Worm (Caenorhabditis elegans) whole organism, mixed stage, embryonic: Measurements from ENCODE around the gene sir-2.2.
A peak's percentile ranks its signal among the peaks of the same experiment; 100 is the strongest.

Experiments used
- M03D4.4 ChIP-seq: sonication (generic microtip); optimal IDR thresholded peaks from 2 replicates; lab custom pipeline; 2017; ENCODE audit warnings: mild to moderate bottlenecking, missing genetic modification characterization, missing compliant biosample characterization
- bed-3 ChIP-seq: fragments of 200-800 bp; sonication (Bioruptor generic); optimal IDR thresholded peaks from 3 replicates; lab custom pipeline; 2018; ENCODE audit warnings: mild to moderate bottlenecking, missing genetic modification characterization, moderate library complexity, missing compliant biosample characterization
- blmp-1 ChIP-seq: fragments of 150-350 bp; optimal IDR thresholded peaks from 2 replicates; lab custom pipeline; 2014; ENCODE audit warnings: missing biosample characterization, missing genetic modification characterization
- ceh-39 ChIP-seq: fragments of 150-350 bp; optimal IDR thresholded peaks from 2 replicates; lab custom pipeline; 2014; ENCODE audit warnings: missing biosample characterization, missing genetic modification characterization
- ceh-43 ChIP-seq: fragments of 200-800 bp; sonication (Bioruptor generic); optimal IDR thresholded peaks from 2 replicates; lab custom pipeline; 2018; ENCODE audit warnings: mild to moderate bottlenecking, missing genetic modification characterization, moderate library complexity, missing compliant biosample characterization
- ceh-83 ChIP-seq: fragments of 200-800 bp; sonication (Bioruptor generic); optimal IDR thresholded peaks from 2 replicates; lab custom pipeline; 2018; ENCODE audit warnings: mild to moderate bottlenecking, missing genetic modification characterization, missing compliant biosample characterization
- ces-1 ChIP-seq: fragments of 150-350 bp; optimal IDR thresholded peaks from 2 replicates; lab custom pipeline; 2014; ENCODE audit warnings: missing biosample characterization, missing genetic modification reagents, missing genetic modification characterization
- cnd-1 ChIP-seq: fragments of 200-800 bp; sonication (Bioruptor generic); optimal IDR thresholded peaks from 2 replicates; lab custom pipeline; 2018; ENCODE audit warnings: mild to moderate bottlenecking, missing genetic modification characterization, missing compliant biosample characterization
- drap-1 ChIP-seq: fragments of 200-800 bp; sonication (Bioruptor generic); optimal IDR thresholded peaks from 3 replicates; lab custom pipeline; 2018; ENCODE audit warnings: mild to moderate bottlenecking, missing genetic modification characterization, missing compliant biosample characterization
- elt-1 ChIP-seq: sonication (generic microtip); optimal IDR thresholded peaks from 2 replicates; lab custom pipeline; 2017; ENCODE audit warnings: missing genetic modification characterization, mild to moderate bottlenecking, missing compliant biosample characterization, antibody characterized with exemption, moderate library complexity, borderline replicate concordance; ENCODE audit not compliant: insufficient read depth
- elt-3 ChIP-seq: fragments of 150-350 bp; optimal IDR thresholded peaks from 2 replicates; lab custom pipeline; 2014; ENCODE audit warnings: missing biosample characterization, missing genetic modification characterization
- flh-1 ChIP-seq: fragments of 200-800 bp; sonication (Bioruptor generic); optimal IDR thresholded peaks from 2 replicates; lab custom pipeline; 2018; ENCODE audit warnings: mild to moderate bottlenecking, missing genetic modification characterization, moderate library complexity, missing compliant biosample characterization
- ham-2 ChIP-seq: fragments of 200-800 bp; sonication (Bioruptor generic); optimal IDR thresholded peaks from 2 replicates; lab custom pipeline; 2018; ENCODE audit warnings: mild to moderate bottlenecking, missing genetic modification characterization, missing compliant biosample characterization
- hlh-1 ChIP-seq: fragments of 150-350 bp; optimal IDR thresholded peaks from 2 replicates; lab custom pipeline; 2014; ENCODE audit warnings: missing biosample characterization, missing genetic modification reagents, missing genetic modification characterization
- lin-13 ChIP-seq: fragments of 150-350 bp; optimal IDR thresholded peaks from 2 replicates; lab custom pipeline; 2014; ENCODE audit warnings: missing biosample characterization, missing genetic modification characterization
- lin-32 ChIP-seq: fragments of 200-800 bp; sonication (Bioruptor generic); optimal IDR thresholded peaks from 2 replicates; lab custom pipeline; 2018; ENCODE audit warnings: mild to moderate bottlenecking, missing genetic modification characterization, missing compliant biosample characterization
- lsy-2 ChIP-seq: fragments of 150-350 bp; optimal IDR thresholded peaks from 2 replicates; lab custom pipeline; 2014; ENCODE audit warnings: missing biosample characterization, missing genetic modification characterization
- mab-5 ChIP-seq: fragments of 150-350 bp; optimal IDR thresholded peaks from 2 replicates; lab custom pipeline; 2014; ENCODE audit warnings: missing biosample characterization, missing genetic modification characterization
- mep-1 ChIP-seq: fragments of 150-350 bp; optimal IDR thresholded peaks from 2 replicates; lab custom pipeline; 2017; ENCODE audit warnings: missing biosample characterization, missing genetic modification reagents, missing genetic modification characterization, inconsistent platforms
- mls-2 ChIP-seq: sonication (generic microtip); optimal IDR thresholded peaks from 2 replicates; lab custom pipeline; 2016; ENCODE audit warnings: mild to moderate bottlenecking, missing genetic modification characterization, moderate library complexity, missing compliant biosample characterization
- nhr-12 ChIP-seq: fragments of 150-350 bp; optimal IDR thresholded peaks from 2 replicates; lab custom pipeline; 2014; ENCODE audit warnings: missing biosample characterization, missing genetic modification characterization
- nhr-2 ChIP-seq: fragments of 150-350 bp; optimal IDR thresholded peaks from 2 replicates; lab custom pipeline; 2014; ENCODE audit warnings: missing biosample characterization, missing genetic modification characterization
- nhr-237 ChIP-seq: fragments of 150-350 bp; optimal IDR thresholded peaks from 2 replicates; lab custom pipeline; 2014; ENCODE audit warnings: missing biosample characterization, missing genetic modification characterization
- nhr-28 ChIP-seq: fragments of 150-350 bp; optimal IDR thresholded peaks from 2 replicates; lab custom pipeline; 2014; ENCODE audit warnings: missing biosample characterization, missing genetic modification characterization
- nhr-76 ChIP-seq: sonication (generic microtip); optimal IDR thresholded peaks from 2 replicates; lab custom pipeline; 2017; ENCODE audit warnings: missing biosample characterization, missing genetic modification characterization
- pha-4 ChIP-seq: fragments of 150-350 bp; optimal IDR thresholded peaks from 2 replicates; lab custom pipeline; 2018; ENCODE audit warnings: missing biosample characterization, missing genetic modification reagents, missing genetic modification characterization
- sem-2 ChIP-seq: fragments of 200-800 bp; sonication (Bioruptor generic); optimal IDR thresholded peaks from 2 replicates; lab custom pipeline; 2018; ENCODE audit warnings: mild to moderate bottlenecking, missing genetic modification characterization, missing compliant biosample characterization
- snpc-4 ChIP-seq: fragments of 150-350 bp; optimal IDR thresholded peaks from 2 replicates; lab custom pipeline; 2014; ENCODE audit warnings: missing biosample characterization, missing genetic modification characterization
- sptf-1 ChIP-seq: sonication (generic microtip); optimal IDR thresholded peaks from 2 replicates; lab custom pipeline; 2017; ENCODE audit warnings: mild to moderate bottlenecking, missing genetic modification characterization, moderate library complexity, missing compliant biosample characterization
- tbx-8 ChIP-seq: fragments of 200-800 bp; sonication (Bioruptor generic); optimal IDR thresholded peaks from 2 replicates; lab custom pipeline; 2018; ENCODE audit warnings: mild to moderate bottlenecking, missing genetic modification characterization, moderate library complexity, missing compliant biosample characterization
- unc-120 ChIP-seq: sonication (generic microtip); optimal IDR thresholded peaks from 2 replicates; lab custom pipeline; 2017; ENCODE audit warnings: missing genetic modification characterization, missing compliant biosample characterization; ENCODE audit not compliant: poor library complexity, severe bottlenecking
- unc-39 ChIP-seq: fragments of 150-350 bp; optimal IDR thresholded peaks from 2 replicates; lab custom pipeline; 2014; ENCODE audit warnings: missing biosample characterization, missing genetic modification characterization
- unc-62 ChIP-seq: fragments of 150-350 bp; optimal IDR thresholded peaks from 2 replicates; lab custom pipeline; 2014; ENCODE audit warnings: missing biosample characterization, missing genetic modification reagents, missing genetic modification characterization
- zip-8 ChIP-seq: fragments of 150-350 bp; optimal IDR thresholded peaks from 2 replicates; lab custom pipeline; 2014; ENCODE audit warnings: missing biosample characterization, missing genetic modification characterization
- ztf-11 ChIP-seq: fragments of 150-350 bp; optimal IDR thresholded peaks from 2 replicates; lab custom pipeline; 2014; ENCODE audit warnings: missing biosample characterization, missing genetic modification characterization

sir-2.2 gene

DNA sequence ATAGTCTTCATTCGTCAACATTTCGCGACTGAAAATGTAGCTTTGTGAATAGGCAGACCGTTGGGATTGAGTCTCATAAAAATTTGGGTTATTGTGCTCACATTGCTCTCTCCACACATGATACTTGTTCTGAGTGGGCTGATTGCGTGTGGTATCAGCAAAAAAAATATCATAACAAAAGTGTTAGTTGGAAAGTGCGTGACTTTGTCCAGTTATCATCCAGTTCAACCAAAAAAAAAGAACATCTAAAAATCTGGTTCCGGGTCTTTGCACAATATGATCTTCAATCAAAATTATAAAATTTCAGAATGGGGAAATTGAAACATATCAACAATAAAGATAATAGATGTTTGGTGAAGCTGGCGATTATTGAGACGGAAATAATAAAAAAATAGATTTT, 27.4 kb upstream of the sir-2.2 start, which contains the start of gene srd-39:
srd-39 (minus strand) TSS at position 101 of the 400 bp plus-strand sequence.
- no peak for TF ChIP-seq unc-39 (tag; lab: Kevin White, UChicago)

DNA sequence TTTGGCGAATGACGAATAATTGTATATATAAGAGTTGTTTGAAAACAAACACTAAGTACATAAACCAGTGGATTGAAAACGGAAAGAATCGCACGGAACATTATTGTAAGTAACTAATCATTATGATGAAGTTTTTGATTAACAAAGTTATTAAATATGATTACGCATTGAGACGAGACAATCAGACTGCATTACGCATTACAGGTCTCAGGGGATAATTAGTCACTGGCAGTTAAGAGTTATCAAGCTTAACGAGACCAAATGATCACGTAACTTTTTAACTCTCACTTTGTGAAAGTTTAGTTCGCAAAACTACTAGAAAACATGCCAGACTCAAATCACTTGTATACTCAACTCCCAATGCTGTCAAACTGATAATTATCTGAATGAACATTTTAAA, 24.5 kb upstream of the sir-2.2 start, which contains the start of gene srd-42:
srd-42 (minus strand) TSS at position 101 of the 400 bp plus-strand sequence.
- TF ChIP-seq tbx-8, result no peak
- no peak for TF ChIP-seq hlh-1 (tag; lab: Kevin White, UChicago)
- TF ChIP-seq cnd-1 (tag; lab: Kevin White, UChicago), result no peak
- no peak for TF ChIP-seq pha-4 (tag; lab: Kevin White, UChicago)
- no peak for TF ChIP-seq blmp-1 (tag; lab: Kevin White, UChicago)
- no peak for TF ChIP-seq ztf-11 (tag; lab: Kevin White, UChicago)
- no peak for TF ChIP-seq nhr-237
- TF ChIP-seq mep-1, result no peak
- no peak for TF ChIP-seq lsy-2 (tag; lab: Kevin White, UChicago)
- TF ChIP-seq elt-3 (tag; lab: Kevin White, UChicago), result no peak
- no peak for TF ChIP-seq unc-39 (tag; lab: Kevin White, UChicago)
- TF ChIP-seq unc-120 (tag; lab: Kevin White, UChicago), result no peak
- no peak for TF ChIP-seq ceh-39

DNA sequence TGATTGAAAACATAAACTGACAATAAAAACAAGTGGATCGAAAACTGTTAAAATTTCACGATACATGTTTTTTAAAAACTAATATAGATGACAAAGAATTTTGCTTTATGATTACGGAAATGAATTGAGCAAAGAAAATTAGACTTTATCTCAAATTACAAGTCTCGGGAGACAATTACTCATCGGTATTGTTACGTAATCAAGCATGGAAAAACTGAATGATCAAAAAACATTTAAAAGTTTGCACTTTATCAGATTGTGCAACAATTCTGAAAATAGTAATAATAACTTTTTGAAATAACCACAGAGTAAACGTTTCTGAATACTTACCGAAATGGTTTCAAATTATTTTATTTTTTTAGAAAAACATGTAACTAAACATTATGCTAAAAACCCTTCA, 22.1 kb upstream of the sir-2.2 start, which contains the start of gene srd-43:
srd-43 (minus strand) TSS at position 66 of the 400 bp plus-strand sequence.
- TF ChIP-seq zip-8 (tag; lab: Kevin White, UChicago), result peak; percentile 92
- no peak for TF ChIP-seq drap-1

DNA sequence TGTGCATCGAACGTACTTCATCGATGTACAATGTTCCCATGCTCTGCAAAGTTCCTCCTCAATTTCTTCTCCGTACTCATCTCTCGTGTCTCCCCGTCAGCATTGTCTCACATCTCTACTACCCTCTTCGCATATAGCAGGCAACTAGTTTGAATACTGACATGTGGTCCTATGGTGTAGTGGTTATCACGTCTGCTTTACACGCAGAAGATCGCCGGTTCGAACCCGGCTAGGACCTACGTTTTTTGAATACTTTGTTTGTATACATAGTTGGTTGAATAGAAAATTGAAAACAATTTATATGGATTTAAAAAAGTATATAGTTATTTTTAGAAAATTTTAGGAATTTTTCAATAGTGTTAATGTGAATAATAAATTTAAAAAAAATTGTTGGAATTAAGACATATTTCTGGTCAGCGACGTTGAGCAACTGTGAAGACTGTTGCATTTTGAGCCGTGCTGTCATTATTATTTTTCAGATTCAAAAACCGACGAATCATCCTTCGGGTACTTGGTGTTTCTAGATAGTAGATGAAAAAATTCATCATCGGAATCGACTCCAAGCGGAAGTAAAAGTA, 20.9 kb upstream of the sir-2.2 start:
- TF ChIP-seq ceh-39 (peak; percentile 37), tbx-8 (peak; percentile 89), M03D4.4 (tag; lab: Kevin White, UChicago) (peak; percentile 96), flh-1 (GFP tag; lab: Kevin White, UChicago) (peak; percentile 83), pha-4 (tag; lab: Kevin White, UChicago) (peak; percentile 88), mab-5 (tag; lab: Kevin White, UChicago) (peak; percentile 56), bed-3 (GFP tag; lab: Kevin White, UChicago) (peak; percentile 90), ceh-43 (GFP tag; lab: Kevin White, UChicago) (peak; percentile 93), unc-120 (tag; lab: Kevin White, UChicago) (peak; percentile 93), sptf-1 (peak; percentile 97), nhr-12 (tag; lab: Kevin White, UChicago) (no peak), ham-2 (GFP tag; lab: Kevin White, UChicago) (peak; percentile 94), unc-39 (tag; lab: Kevin White, UChicago) (peak; percentile 25), zip-8 (tag; lab: Kevin White, UChicago) (no peak), hlh-1 (tag; lab: Kevin White, UChicago) (peak; percentile 78), nhr-76 (no peak), unc-62 (GFP tag; lab: Kevin White, UChicago) (peak; percentile 86), ceh-83 (GFP tag; lab: Kevin White, UChicago) (peak; percentile 99), drap-1 (peak; percentile 96), nhr-237 (peak; percentile 79), ztf-11 (tag; lab: Kevin White, UChicago) (peak; percentile 55), mep-1 (peak; percentile 90), nhr-2 (tag; lab: Kevin White, UChicago) (no peak), lin-32 (GFP tag; lab: Kevin White, UChicago) (peak; percentile 90), blmp-1 (tag; lab: Kevin White, UChicago) (no peak), nhr-28 (peak; percentile 20), sem-2 (GFP tag; lab: Kevin White, UChicago) (peak; percentile 91), cnd-1 (tag; lab: Kevin White, UChicago) (peak; percentile 96), lsy-2 (tag; lab: Kevin White, UChicago) (peak; percentile 47), ces-1 (peak; percentile 62), elt-3 (tag; lab: Kevin White, UChicago) (peak; percentile 59), mls-2 (tag; lab: Kevin White, UChicago) (peak; percentile 96), lin-13 (tag; lab: Kevin White, UChicago) (peak; percentile 78), elt-1 (tag; lab: Kevin White, UChicago) (no peak), snpc-4 (no peak)
